Worm (Caenorhabditis elegans): Measurements from ENCODE around the gene Y43F8C.5.

- no peak for TF ChIP-seq flt-1 (GFP tag; IDR thresholded peaks at IDR 0.05)
- no peak for TF ChIP-seq cog-1 (tag; optimal IDR thresholded peaks at IDR 0.05)
- TF ChIP-seq T22C8.4 (GFP tag; IDR thresholded peaks at IDR 0.05): no peak
- TF ChIP-seq tab-1 (GFP tag; IDR thresholded peaks at IDR 0.05): no peak
- no peak for TF ChIP-seq klf-2 (GFP tag; conservative IDR thresholded peaks at IDR 0.05)
Measured at ce11 chrV:19599087-19599486, 33.4 kb downstream of the Y43F8C.5 start.

Measured in whole organism, midembryonic.